Worm (Caenorhabditis elegans): ENCODE data around the gene ZK892.4.

Gene ZK892.4

DNA sequence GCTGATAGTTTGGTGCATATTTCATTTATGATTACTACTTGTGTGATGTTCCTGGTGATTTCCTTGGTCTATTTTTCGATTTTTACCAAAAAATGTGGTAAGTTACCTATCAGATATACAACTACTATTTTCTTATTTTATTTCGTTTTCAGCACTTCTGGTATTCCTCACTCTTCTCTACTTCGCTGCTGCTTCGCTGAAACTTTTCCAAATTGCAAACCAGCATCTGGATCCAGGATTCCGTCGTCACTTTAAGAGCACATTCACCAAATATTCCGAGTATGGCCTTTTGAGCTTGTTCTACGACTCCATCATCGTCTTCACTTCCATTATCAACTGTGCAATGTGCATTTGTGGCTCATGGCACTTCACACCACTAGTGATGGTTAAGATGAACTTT, 2.2 kb downstream of the ZK892.4 start:
- TF ChIP-seq aly-1 (tag; optimal IDR thresholded peaks at IDR 0.05) = no peak
- TF ChIP-seq ets-7 (tag; optimal IDR thresholded peaks at IDR 0.05) = no peak
- TF ChIP-seq ceh-13 (GFP tag; optimal IDR thresholded peaks at IDR 0.05) = no peak
- TF ChIP-seq B0310.2 (tag; optimal IDR thresholded peaks at IDR 0.05) = no peak
- TF ChIP-seq F13C5.2 (tag; optimal IDR thresholded peaks at IDR 0.05) = no peak
- TF ChIP-seq hmbx-1 (tag; optimal IDR thresholded peaks at IDR 0.05) = no peak
- TF ChIP-seq scrt-1 (GFP tag; IDR thresholded peaks at IDR 0.05) = no peak
- TF ChIP-seq flt-1 (GFP tag; IDR thresholded peaks at IDR 0.05) = no peak
- TF ChIP-seq tra-4 (tag; optimal IDR thresholded peaks at IDR 0.05) = no peak
- no peak for TF ChIP-seq tbx-37 (GFP tag; conservative IDR thresholded peaks at IDR 0.05)
- TF ChIP-seq ama-1 (optimal IDR thresholded peaks at IDR 0.05) = no peak
- no peak for TF ChIP-seq sea-1 (GFP tag; conservative IDR thresholded peaks at IDR 0.05)
- no peak for TF ChIP-seq tbx-11 (GFP tag; IDR thresholded peaks at IDR 0.05)
- TF ChIP-seq hnd-1 (tag; optimal IDR thresholded peaks at IDR 0.05) = no peak
- TF ChIP-seq ceh-36 (tag; optimal IDR thresholded peaks at IDR 0.05) = no peak
- no peak for TF ChIP-seq hmg-4 (GFP tag; optimal IDR thresholded peaks at IDR 0.05)
- no peak for TF ChIP-seq pes-1 (GFP tag; IDR thresholded peaks at IDR 0.05)

DNA sequence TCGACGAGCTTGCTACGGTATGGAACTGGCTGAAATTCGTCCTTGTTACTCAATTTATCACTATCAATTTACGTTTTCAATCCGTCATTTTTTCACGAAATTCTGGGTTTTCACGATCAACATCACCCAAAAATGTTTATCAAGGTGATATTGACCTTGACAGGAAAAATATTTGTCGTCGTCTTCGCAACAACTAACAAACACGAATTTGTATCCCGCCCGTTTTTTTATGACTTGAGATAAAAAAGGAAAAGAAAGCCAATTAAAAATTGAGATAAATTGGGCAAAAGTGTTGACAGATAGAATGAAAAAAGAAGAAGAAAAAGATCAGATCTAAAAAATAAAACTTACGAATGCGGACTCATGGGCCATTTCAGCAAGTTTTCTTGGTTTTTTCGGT, 4.5 kb downstream of the ZK892.4 start:
- TF ChIP-seq ets-7 (tag; optimal IDR thresholded peaks at IDR 0.05) (no peak), scrt-1 (GFP tag; IDR thresholded peaks at IDR 0.05) (no peak), hnd-1 (tag; optimal IDR thresholded peaks at IDR 0.05) (no peak), sea-1 (GFP tag; conservative IDR thresholded peaks at IDR 0.05) (no peak), hmbx-1 (tag; optimal IDR thresholded peaks at IDR 0.05) (no peak)

DNA sequence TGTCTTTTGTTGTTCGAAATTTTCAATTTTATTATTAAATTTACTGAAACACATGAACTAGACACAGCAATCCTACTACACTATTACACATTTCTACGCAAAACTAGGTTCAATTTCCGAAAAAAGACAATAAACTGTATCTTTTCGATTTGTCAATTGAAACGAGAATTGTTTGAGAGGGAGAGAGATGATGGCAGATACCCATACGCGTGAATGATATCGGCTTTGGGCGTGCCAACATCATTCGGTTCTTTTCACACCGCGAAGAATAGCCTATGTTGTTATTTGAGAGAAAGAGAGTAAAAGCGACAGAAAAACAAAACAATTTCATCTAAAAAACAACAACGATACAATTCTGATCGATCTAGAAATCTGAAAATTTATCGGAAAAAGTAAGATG, 5.4 kb downstream of the ZK892.4 start:
- TF ChIP-seq B0310.2 (tag; optimal IDR thresholded peaks at IDR 0.05) = no peak
- TF ChIP-seq hmbx-1 (tag; optimal IDR thresholded peaks at IDR 0.05) = no peak

- TF ChIP-seq flt-1 (GFP tag; IDR thresholded peaks at IDR 0.05) = no peak
- TF ChIP-seq scrt-1 (GFP tag; IDR thresholded peaks at IDR 0.05) = no peak
- TF ChIP-seq ceh-13 (GFP tag; optimal IDR thresholded peaks at IDR 0.05) = no peak
- TF ChIP-seq tbx-37 (GFP tag; conservative IDR thresholded peaks at IDR 0.05) = no peak
- no peak for TF ChIP-seq tbx-11 (GFP tag; IDR thresholded peaks at IDR 0.05)
- no peak for TF ChIP-seq tra-4 (tag; optimal IDR thresholded peaks at IDR 0.05)
- TF ChIP-seq ceh-36 (tag; optimal IDR thresholded peaks at IDR 0.05) = no peak
- TF ChIP-seq aly-1 (tag; optimal IDR thresholded peaks at IDR 0.05) = no peak
- no peak for TF ChIP-seq sea-1 (GFP tag; conservative IDR thresholded peaks at IDR 0.05)
- TF ChIP-seq ama-1 (optimal IDR thresholded peaks at IDR 0.05) = no peak
- no peak for TF ChIP-seq ets-7 (tag; optimal IDR thresholded peaks at IDR 0.05)
- no peak for TF ChIP-seq hnd-1 (tag; optimal IDR thresholded peaks at IDR 0.05)
- no peak for TF ChIP-seq hmg-4 (GFP tag; optimal IDR thresholded peaks at IDR 0.05)
- no peak for TF ChIP-seq hmbx-1 (tag; optimal IDR thresholded peaks at IDR 0.05)
- no peak for TF ChIP-seq pes-1 (GFP tag; IDR thresholded peaks at IDR 0.05)
- no peak for TF ChIP-seq F13C5.2 (tag; optimal IDR thresholded peaks at IDR 0.05)
- TF ChIP-seq B0310.2 (tag; optimal IDR thresholded peaks at IDR 0.05) = no peak
These were observed 6.1 kb downstream of the ZK892.4 start for ce11 chrII:10012490-10012889.

DNA sequence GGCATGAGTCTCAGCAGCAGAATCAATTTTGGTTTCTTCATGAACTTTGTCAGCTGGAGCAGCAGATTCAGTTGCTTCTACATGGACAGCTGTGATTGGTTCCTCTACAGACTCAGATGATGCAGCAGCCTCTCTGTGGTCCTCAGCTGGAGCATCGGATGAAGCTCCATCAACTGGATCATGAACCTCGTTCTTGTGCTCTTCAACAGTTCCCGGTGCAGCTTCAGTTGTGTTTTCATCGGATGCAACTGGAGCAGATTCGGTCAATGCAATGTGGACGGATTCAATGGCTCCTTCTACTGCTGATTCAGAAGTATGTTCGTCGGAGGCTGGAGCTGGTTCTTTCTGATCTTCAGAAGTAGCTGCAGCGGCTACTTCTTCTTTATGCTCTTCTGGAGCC, 8.0 kb downstream of the ZK892.4 start:
- TF ChIP-seq pes-1 (GFP tag; IDR thresholded peaks at IDR 0.05) = no peak
- TF ChIP-seq scrt-1 (GFP tag; IDR thresholded peaks at IDR 0.05) = no peak
- no peak for TF ChIP-seq ets-7 (tag; optimal IDR thresholded peaks at IDR 0.05)
- TF ChIP-seq ama-1 (optimal IDR thresholded peaks at IDR 0.05) = no peak
- no peak for TF ChIP-seq sea-1 (GFP tag; conservative IDR thresholded peaks at IDR 0.05)
- TF ChIP-seq tbx-11 (GFP tag; IDR thresholded peaks at IDR 0.05) = no peak
- no peak for TF ChIP-seq F13C5.2 (tag; optimal IDR thresholded peaks at IDR 0.05)
- TF ChIP-seq ceh-13 (GFP tag; optimal IDR thresholded peaks at IDR 0.05) = no peak

- TF ChIP-seq ama-1 (optimal IDR thresholded peaks at IDR 0.05) (no peak), ceh-36 (tag; optimal IDR thresholded peaks at IDR 0.05) (no peak), aly-1 (tag; optimal IDR thresholded peaks at IDR 0.05) (peak; percentile 0), hmg-4 (GFP tag; optimal IDR thresholded peaks at IDR 0.05) (no peak), hmbx-1 (tag; optimal IDR thresholded peaks at IDR 0.05) (no peak)
These were observed 9.6 kb downstream of the ZK892.4 start, which contains the start of gene lec-2 for ce11 chrII:10016013-10016412. Gene lec-2 (minus strand): TSS chrII:10016183.

DNA sequence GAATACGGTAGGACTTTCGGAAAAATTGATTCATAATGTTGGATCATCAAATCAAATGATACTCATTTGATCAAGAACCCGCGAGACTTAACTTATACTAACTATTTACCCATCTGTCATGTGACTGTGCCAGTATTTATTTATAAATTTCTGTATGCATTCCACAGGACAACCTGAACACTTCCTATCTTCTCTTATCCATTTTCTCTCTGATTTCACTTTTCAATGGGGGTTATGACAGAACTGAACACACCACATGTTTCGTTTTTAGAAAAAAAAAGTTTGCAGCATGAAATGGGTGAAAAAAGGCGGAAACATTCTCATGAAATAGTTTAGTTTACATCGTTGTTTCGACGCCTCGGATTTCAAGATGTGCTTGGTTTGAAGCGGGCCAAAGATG, 11.2 kb downstream of the ZK892.4 start:
- TF ChIP-seq tra-4 (tag; optimal IDR thresholded peaks at IDR 0.05) = no peak
- no peak for TF ChIP-seq ama-1 (optimal IDR thresholded peaks at IDR 0.05)
- TF ChIP-seq flt-1 (GFP tag; IDR thresholded peaks at IDR 0.05) = no peak
- TF ChIP-seq hmg-4 (GFP tag; optimal IDR thresholded peaks at IDR 0.05) = no peak
- TF ChIP-seq F13C5.2 (tag; optimal IDR thresholded peaks at IDR 0.05) = no peak
- no peak for TF ChIP-seq aly-1 (tag; optimal IDR thresholded peaks at IDR 0.05)

DNA sequence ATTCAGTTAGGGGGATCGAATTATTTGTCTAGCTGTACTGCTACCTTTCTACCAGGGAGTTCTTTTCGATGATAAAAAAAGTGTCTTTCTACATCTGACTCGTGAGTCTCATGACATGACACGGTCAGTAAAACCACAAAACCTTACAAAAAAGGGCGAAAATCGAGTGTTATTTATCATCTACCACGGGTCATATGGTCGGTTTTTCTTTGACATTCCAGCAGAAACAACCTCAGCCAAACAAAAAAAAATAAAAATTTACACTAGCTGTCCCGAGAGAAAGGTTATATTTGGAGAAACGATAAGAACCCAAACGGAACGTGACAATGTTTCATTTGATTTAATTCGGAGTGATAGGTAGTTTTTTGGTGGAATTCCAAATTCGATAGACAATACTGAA, 13.3 kb downstream of the ZK892.4 start:
- TF ChIP-seq ets-7 (tag; optimal IDR thresholded peaks at IDR 0.05) = no peak

DNA sequence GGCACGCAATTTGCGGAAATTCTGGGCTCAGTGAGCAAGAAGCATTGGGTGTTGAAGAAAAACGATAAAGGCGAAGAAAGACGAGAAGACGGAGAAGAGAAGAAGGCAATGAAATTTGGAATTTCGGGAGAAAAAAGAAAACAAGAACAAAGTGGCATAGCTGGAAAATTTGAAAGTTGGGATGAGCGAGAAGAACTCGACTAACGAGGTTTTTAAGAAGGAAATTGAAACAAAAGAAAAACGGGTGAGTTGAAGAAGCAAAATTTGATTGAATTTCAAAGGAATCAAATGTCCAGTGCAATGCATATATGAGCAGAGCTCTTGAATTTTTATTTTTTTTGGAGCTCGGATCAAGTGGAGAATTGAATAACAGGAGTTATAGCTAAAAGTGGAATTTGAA, 15.4 kb downstream of the ZK892.4 start:
- TF ChIP-seq hnd-1 (tag; optimal IDR thresholded peaks at IDR 0.05) = no peak
- TF ChIP-seq B0310.2 (tag; optimal IDR thresholded peaks at IDR 0.05) = no peak
- no peak for TF ChIP-seq aly-1 (tag; optimal IDR thresholded peaks at IDR 0.05)
- TF ChIP-seq sea-1 (GFP tag; conservative IDR thresholded peaks at IDR 0.05) = no peak
- no peak for TF ChIP-seq scrt-1 (GFP tag; IDR thresholded peaks at IDR 0.05)
- no peak for TF ChIP-seq ets-7 (tag; optimal IDR thresholded peaks at IDR 0.05)
- TF ChIP-seq ceh-13 (GFP tag; optimal IDR thresholded peaks at IDR 0.05) = no peak
- TF ChIP-seq F13C5.2 (tag; optimal IDR thresholded peaks at IDR 0.05) = no peak
- no peak for TF ChIP-seq flt-1 (GFP tag; IDR thresholded peaks at IDR 0.05)
- no peak for TF ChIP-seq tbx-37 (GFP tag; conservative IDR thresholded peaks at IDR 0.05)
- TF ChIP-seq tbx-11 (GFP tag; IDR thresholded peaks at IDR 0.05) = no peak
- TF ChIP-seq hmbx-1 (tag; optimal IDR thresholded peaks at IDR 0.05) = no peak

All from whole organism, early embryonic.